Fruit fly (Drosophila melanogaster) whole organism, embryonic: ENCODE data around the gene CG9855.
A peak's percentile ranks its signal among the peaks of the same experiment; 100 is the strongest.

Experiments
- Bdp1 ChIP-seq: fragments of 200-800 bp; sonication (Bioruptor generic); optimal IDR thresholded peaks from 3 replicates; lab custom pipeline; 2016; ENCODE audit warnings: missing biosample characterization, missing genetic modification characterization
- CG10209 ChIP-seq: fragments of 200-800 bp; sonication (Bioruptor generic); optimal IDR thresholded peaks from 3 replicates; lab custom pipeline; 2017; ENCODE audit warnings: missing biosample characterization, mild to moderate bottlenecking, missing genetic modification characterization, missing genetic modification reagents
- CG10366 ChIP-seq: fragments of 200-800 bp; sonication (Bioruptor generic); IDR thresholded peaks from 2 replicates; pipeline ENCODE4 v1.3.6; 2022; ENCODE audit warnings: missing biosample characterization, missing genetic modification characterization
- CG10431 ChIP-seq: fragments of 200-800 bp; sonication (Bioruptor generic); optimal IDR thresholded peaks from 3 replicates; lab custom pipeline; 2018; ENCODE audit warnings: missing biosample characterization, mild to moderate bottlenecking, missing genetic modification characterization
- CG11456 ChIP-seq: fragments of 200-800 bp; sonication (Bioruptor generic); IDR thresholded peaks from 3 replicates; pipeline ENCODE4 v1.3.6; 2022; ENCODE audit warnings: missing biosample characterization, missing genetic modification characterization
- CG11695 ChIP-seq: fragments of 200-800 bp; sonication (Bioruptor generic); IDR thresholded peaks from 3 replicates; pipeline ENCODE4 v1.3.6; 2022; ENCODE audit warnings: missing biosample characterization, missing genetic modification characterization
- CG12236 ChIP-seq: fragments of 200-800 bp; sonication (Bioruptor generic); optimal IDR thresholded peaks from 2 replicates; lab custom pipeline; 2016; ENCODE audit warnings: missing biosample characterization, missing genetic modification characterization
- CG12744 ChIP-seq: fragments of 200-800 bp; sonication (Bioruptor generic); optimal IDR thresholded peaks from 2 replicates; lab custom pipeline; 2016; ENCODE audit warnings: missing biosample characterization, missing genetic modification characterization
- CG12942 ChIP-seq: fragments of 200-800 bp; sonication (Bioruptor generic); optimal IDR thresholded peaks from 3 replicates; lab custom pipeline; 2016; ENCODE audit warnings: missing biosample characterization, missing genetic modification characterization
- CG13424 ChIP-seq: fragments of 200-800 bp; sonication (Bioruptor generic); optimal IDR thresholded peaks from 2 replicates; lab custom pipeline; 2019; ENCODE audit warnings: missing biosample characterization, mild to moderate bottlenecking, missing genetic modification characterization, moderate library complexity
- CG13624 ChIP-seq: fragments of 200-800 bp; sonication (Bioruptor generic); optimal IDR thresholded peaks from 2 replicates; lab custom pipeline; 2016; ENCODE audit warnings: missing biosample characterization, missing genetic modification characterization
- CG1529 ChIP-seq: fragments of 200-800 bp; sonication (Bioruptor generic); optimal IDR thresholded peaks from 3 replicates; lab custom pipeline; 2018; ENCODE audit warnings: missing biosample characterization, missing genetic modification characterization
- CG18764 ChIP-seq: fragments of 200-800 bp; sonication (Bioruptor generic); optimal IDR thresholded peaks from 3 replicates; lab custom pipeline; 2016; ENCODE audit warnings: missing biosample characterization, missing genetic modification characterization
- CG3281 ChIP-seq: fragments of 200-800 bp; sonication (Bioruptor generic); optimal IDR thresholded peaks from 3 replicates; lab custom pipeline; 2017; ENCODE audit warnings: missing biosample characterization, mild to moderate bottlenecking, missing genetic modification characterization
- CG3838 ChIP-seq: fragments of 200-800 bp; sonication (Bioruptor generic); optimal IDR thresholded peaks from 3 replicates; lab custom pipeline; 2016; ENCODE audit warnings: missing biosample characterization, missing genetic modification characterization
- CG4328 ChIP-seq: fragments of 200-800 bp; sonication (Bioruptor generic); optimal IDR thresholded peaks from 3 replicates; lab custom pipeline; 2017; ENCODE audit warnings: missing biosample characterization, missing genetic modification reagents, missing genetic modification characterization
- CG43689 ChIP-seq: fragments of 200-800 bp; sonication (Bioruptor generic); IDR thresholded peaks from 2 replicates; pipeline ENCODE4 v1.3.6; 2022; ENCODE audit warnings: missing biosample characterization, missing genetic modification characterization
- CG4404 ChIP-seq: fragments of 200-800 bp; sonication (Bioruptor generic); IDR thresholded peaks from 2 replicates; pipeline ENCODE4 v1.3.6; 2022; ENCODE audit warnings: missing biosample characterization, missing genetic modification characterization
- CG6813 ChIP-seq: fragments of 200-800 bp; sonication (Bioruptor generic); optimal IDR thresholded peaks from 2 replicates; lab custom pipeline; 2017; ENCODE audit warnings: missing biosample characterization, missing genetic modification characterization, mild to moderate bottlenecking, moderate library complexity, missing genetic modification reagents
- CG6854 ChIP-seq: fragments of 200-800 bp; sonication (Bioruptor generic); optimal IDR thresholded peaks from 3 replicates; lab custom pipeline; 2017; ENCODE audit warnings: missing biosample characterization, mild to moderate bottlenecking, missing genetic modification characterization
- CG7745 ChIP-seq: fragments of 200-800 bp; sonication (Bioruptor generic); optimal IDR thresholded peaks from 2 replicates; lab custom pipeline; 2018; ENCODE audit warnings: missing biosample characterization, mild to moderate bottlenecking, missing genetic modification characterization, moderate library complexity
- CHES-1-like ChIP-seq: fragments of 200-800 bp; sonication (Bioruptor generic); optimal IDR thresholded peaks from 2 replicates; lab custom pipeline; 2016; ENCODE audit warnings: missing biosample characterization, missing genetic modification characterization
- Ets65A ChIP-seq: fragments of 200-800 bp; sonication (Bioruptor generic); peaks from one replicate; lab custom pipeline; 2016; ENCODE audit warnings: missing biosample characterization, missing genetic modification characterization
- GATAe ChIP-seq: fragments of 200-800 bp; sonication (Bioruptor generic); conservative IDR thresholded peaks from 2 replicates; pipeline ENCODE4 v1.3.6; 2022; ENCODE audit warnings: missing biosample characterization, missing genetic modification characterization
- HmgD ChIP-seq: fragments of 200-800 bp; sonication (Bioruptor generic); optimal IDR thresholded peaks from 3 replicates; lab custom pipeline; 2016; ENCODE audit warnings: missing biosample characterization, missing genetic modification characterization
- MESR4 ChIP-seq: fragments of 200-800 bp; sonication (Bioruptor generic); optimal IDR thresholded peaks from 2 replicates; lab custom pipeline; 2018; ENCODE audit warnings: missing biosample characterization, mild to moderate bottlenecking, missing genetic modification characterization, moderate library complexity
- Mes4 ChIP-seq: fragments of 200-800 bp; sonication (Bioruptor generic); optimal IDR thresholded peaks from 2 replicates; lab custom pipeline; 2016; ENCODE audit warnings: missing biosample characterization, missing genetic modification characterization
- NC2α ChIP-seq: fragments of 200-800 bp; sonication (Bioruptor generic); optimal IDR thresholded peaks from 2 replicates; lab custom pipeline; 2016; ENCODE audit warnings: missing biosample characterization, missing genetic modification characterization
- NC2β ChIP-seq: fragments of 200-800 bp; sonication (Bioruptor generic); optimal IDR thresholded peaks from 2 replicates; lab custom pipeline; 2016; ENCODE audit warnings: missing biosample characterization, missing genetic modification characterization
- Nf-YB ChIP-seq: fragments of 200-800 bp; sonication (Bioruptor generic); optimal IDR thresholded peaks from 3 replicates; lab custom pipeline; 2019; ENCODE audit warnings: missing biosample characterization, mild to moderate bottlenecking, missing genetic modification characterization, moderate library complexity
- PHDP ChIP-seq: fragments of 200-800 bp; sonication (Bioruptor generic); optimal IDR thresholded peaks from 3 replicates; lab custom pipeline; 2018; ENCODE audit warnings: missing biosample characterization, mild to moderate bottlenecking, missing genetic modification characterization, moderate library complexity
- Six4 ChIP-seq: fragments of 200-800 bp; sonication (Bioruptor generic); optimal IDR thresholded peaks from 2 replicates; lab custom pipeline; 2016; ENCODE audit warnings: missing biosample characterization, missing genetic modification characterization
- Sry-β ChIP-seq: fragments of 200-800 bp; sonication (Bioruptor generic); optimal IDR thresholded peaks from 2 replicates; lab custom pipeline; 2018; ENCODE audit warnings: missing biosample characterization, mild to moderate bottlenecking, missing genetic modification characterization, moderate library complexity
- Tbp ChIP-seq: fragments of >200 bp; optimal IDR thresholded peaks from 2 replicates; lab custom pipeline; 2018; ENCODE audit warnings: missing biosample characterization, missing genetic modification characterization
- cas ChIP-seq: fragments of 200-800 bp; sonication (Bioruptor generic); IDR thresholded peaks from 2 replicates; pipeline ENCODE4 v1.3.6; 2022; ENCODE audit warnings: missing biosample characterization, missing genetic modification characterization
- chm ChIP-seq: fragments of 200-800 bp; sonication (Bioruptor generic); IDR thresholded peaks from 2 replicates; pipeline ENCODE4 v1.3.6; 2022; ENCODE audit warnings: missing biosample characterization, missing genetic modification characterization
- ci ChIP-seq: fragments of 200-800 bp; sonication (Bioruptor generic); IDR thresholded peaks from 3 replicates; pipeline ENCODE4 v1.3.6; 2022; ENCODE audit warnings: missing biosample characterization, missing genetic modification characterization
- crc ChIP-seq: fragments of 200-800 bp; sonication (Bioruptor generic); optimal IDR thresholded peaks from 2 replicates; lab custom pipeline; 2016; ENCODE audit warnings: missing biosample characterization, missing genetic modification characterization
- dmrt99B ChIP-seq: fragments of 200-800 bp; sonication (Bioruptor generic); optimal IDR thresholded peaks from 2 replicates; lab custom pipeline; 2018; ENCODE audit warnings: missing biosample characterization, mild to moderate bottlenecking, missing genetic modification characterization, moderate library complexity
- esg ChIP-seq: fragments of 200-800 bp; sonication (Bioruptor generic); conservative IDR thresholded peaks from 2 replicates; pipeline ENCODE4 v1.3.6; 2022; ENCODE audit warnings: missing biosample characterization, missing genetic modification characterization
- fd102C ChIP-seq: fragments of 200-800 bp; sonication (Bioruptor generic); optimal IDR thresholded peaks from 2 replicates; lab custom pipeline; 2018; ENCODE audit warnings: missing biosample characterization, mild to moderate bottlenecking, missing genetic modification characterization, moderate library complexity
- gcm ChIP-seq: fragments of 200-800 bp; sonication (Bioruptor generic); optimal IDR thresholded peaks from 2 replicates; lab custom pipeline; 2019; ENCODE audit warnings: missing biosample characterization, mild to moderate bottlenecking, missing genetic modification characterization, moderate library complexity
- h ChIP-seq: fragments of >200 bp; optimal IDR thresholded peaks from 2 replicates; lab custom pipeline; 2017
- phol ChIP-seq: fragments of 200-800 bp; sonication (Bioruptor generic); optimal IDR thresholded peaks from 3 replicates; lab custom pipeline; 2018; ENCODE audit warnings: missing biosample characterization, mild to moderate bottlenecking, missing genetic modification characterization, moderate library complexity
- pita ChIP-seq: fragments of 200-800 bp; sonication (Bioruptor generic); optimal IDR thresholded peaks from 2 replicates; lab custom pipeline; 2017; ENCODE audit warnings: missing biosample characterization, mild to moderate bottlenecking, missing genetic modification characterization
- prd ChIP-seq, 3 experiments: fragments of >200 bp in 2 of 3; fragments of 200-800 bp in 1 of 3; sonication (Bioruptor generic) in 1 of 3; optimal IDR thresholded peaks in 2 of 3; IDR thresholded peaks in 1 of 3; 2 replicates in 2 of 3; 3 replicates in 1 of 3; pipeline versions ENCODE4 v1.3.6 to Lab custom; 2017 to 2022; ENCODE audit warnings: missing biosample characterization in 1 of 3, missing genetic modification characterization in 1 of 3
- row ChIP-seq: fragments of 200-800 bp; sonication (Bioruptor generic); IDR thresholded peaks from 3 replicates; pipeline ENCODE4 v1.3.6; 2022; ENCODE audit warnings: missing biosample characterization, missing genetic modification characterization
- salm ChIP-seq: fragments of 200-800 bp; sonication (Bioruptor generic); optimal IDR thresholded peaks from 2 replicates; lab custom pipeline; 2018; ENCODE audit warnings: missing biosample characterization, mild to moderate bottlenecking, missing genetic modification characterization
- sob ChIP-seq: fragments of 200-800 bp; sonication (Bioruptor generic); IDR thresholded peaks from 2 replicates; pipeline ENCODE4 v1.3.6; 2022; ENCODE audit warnings: missing biosample characterization, missing genetic modification characterization
- zfh2 ChIP-seq: fragments of 200-800 bp; sonication (Bioruptor generic); optimal IDR thresholded peaks from 2 replicates; lab custom pipeline; 2016; ENCODE audit warnings: missing biosample characterization, missing genetic modification characterization

Gene CG9855

DNA sequence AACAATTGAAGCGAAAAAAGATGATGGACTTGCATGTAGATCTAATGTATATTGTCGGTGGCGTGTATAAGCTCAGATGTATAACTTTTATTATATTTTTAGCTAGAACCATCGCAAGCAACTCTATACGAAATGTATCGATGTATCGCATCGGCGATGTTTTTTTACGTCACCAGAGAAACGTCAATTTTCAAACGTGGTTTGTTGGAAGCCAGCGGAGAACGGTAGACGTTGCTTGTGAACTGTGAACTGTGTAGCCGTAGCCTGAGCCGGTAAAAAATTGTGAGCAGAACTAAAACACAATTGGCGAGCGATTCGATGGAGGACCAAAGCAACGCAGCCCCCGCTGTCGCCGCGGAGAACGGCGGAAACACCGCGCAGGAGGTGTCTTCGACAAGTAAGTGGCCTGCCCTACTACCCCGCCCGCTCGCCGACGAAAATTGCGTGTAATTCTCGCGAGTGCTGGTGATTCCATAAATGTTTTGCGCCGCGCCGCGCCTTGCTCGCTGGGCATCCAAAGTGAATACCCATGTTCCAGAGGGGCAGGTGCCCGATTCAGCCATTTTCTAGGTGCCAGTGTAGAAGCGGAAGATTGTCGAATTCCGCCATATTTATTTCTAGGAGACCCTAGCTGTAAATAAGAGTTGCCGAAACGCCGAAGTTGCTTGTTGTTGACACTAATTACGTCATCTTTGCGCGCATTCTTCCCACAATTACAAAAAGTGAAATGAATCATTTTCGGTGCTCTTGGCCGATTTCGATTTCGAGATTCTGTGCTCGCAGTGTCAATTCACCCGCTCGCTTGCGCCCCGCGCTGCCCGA lies 5.4 kb upstream of the CG9855 start, which contains the start of gene lost (continued):
- TF ChIP-seq Sry-β (GFP tag; lab: Kevin White, UChicago) (peak; percentile 84), CG4328 (GFP tag; lab: Kevin White, UChicago) (no peak), Bdp1 (GFP tag; lab: Kevin White, UChicago) (no peak), CG6854 (GFP tag; lab: Kevin White, UChicago) (no peak), CG6813 (GFP tag; lab: Kevin White, UChicago) (no peak), gcm (GFP tag; lab: Kevin White, UChicago) (no peak), CG18764 (GFP tag; lab: Kevin White, UChicago) (no peak), ci (GFP tag; lab: Robert Waterston, UW) (peak; percentile 51; the same call in 1 of the 3 replicates), NC2β (GFP tag; lab: Kevin White, UChicago) (no peak), Ets65A (GFP tag; lab: Kevin White, UChicago) (peak; percentile 71), h (no peak), CG4404 (GFP tag; lab: Robert Waterston, UW) (no peak), crc (GFP tag; lab: Kevin White, UChicago) (no peak), sob (GFP tag; lab: Robert Waterston, UW) (peak; percentile 61), CG10431 (GFP tag; lab: Kevin White, UChicago) (no peak), MESR4 (GFP tag; lab: Kevin White, UChicago) (peak; percentile 79), phol (tag; lab: Kevin White, UChicago) (peak; percentile 86), zfh2 (GFP tag; lab: Kevin White, UChicago) (peak; percentile 44), PHDP (peak; percentile 33), Nf-YB (peak; percentile 8), CG13424 (tag; lab: Kevin White, UChicago) (peak; percentile 7), CG13624 (no peak), CG11695 (GFP tag; lab: Robert Waterston, UW) (0 out of 3 replicates have a peak, but pooled peaks have one; percentile 16), Mes4 (GFP tag; lab: Kevin White, UChicago) (no peak), fd102C (GFP tag; lab: Kevin White, UChicago) (no peak), CG43689 (GFP tag; lab: Robert Waterston, UW) (no peak), CG12744 (GFP tag; lab: Kevin White, UChicago) (no peak), cas (GFP tag; lab: Robert Waterston, UW) (no peak), Tbp (GFP tag; lab: Kevin White, UChicago) (no peak), CG10366 (GFP tag; lab: Robert Waterston, UW) (0 out of 2 replicates have a peak, but pooled peaks have one; percentile 20), salm (tag; lab: Kevin White, UChicago) (no peak), CG12236 (no peak), chm (GFP tag; lab: Robert Waterston, UW) (no peak), CG3838 (GFP tag; lab: Kevin White, UChicago) (no peak), CG11456 (GFP tag; lab: Robert Waterston, UW) (peak; percentile 55; the same call in 1 of the 3 replicates), pita (no peak), esg (no peak), prd (optimal IDR thresholded peaks at IDR 0.05; lab: Kevin White, UChicago) (no peak), prd (GFP tag; IDR thresholded peaks at IDR 0.05; lab: Robert Waterston, UW) (no peak), CG1529 (GFP tag; lab: Kevin White, UChicago) (no peak), CG7745 (tag; lab: Kevin White, UChicago) (no peak), CG12942 (GFP tag; lab: Kevin White, UChicago) (no peak), HmgD (GFP tag; lab: Kevin White, UChicago) (no peak), CG10209 (GFP tag; lab: Kevin White, UChicago) (no peak), Six4 (no peak), GATAe (GFP tag; lab: Robert Waterston, UW) (no peak), CG3281 (GFP tag; lab: Kevin White, UChicago) (peak; percentile 33), dmrt99B (no peak), row (peak; percentile 80), CHES-1-like (GFP tag; lab: Kevin White, UChicago) (peak; percentile 47), NC2α (no peak)
